Worm (Caenorhabditis elegans): ENCODE data around the gene frh-1.

Gene frh-1

DNA sequence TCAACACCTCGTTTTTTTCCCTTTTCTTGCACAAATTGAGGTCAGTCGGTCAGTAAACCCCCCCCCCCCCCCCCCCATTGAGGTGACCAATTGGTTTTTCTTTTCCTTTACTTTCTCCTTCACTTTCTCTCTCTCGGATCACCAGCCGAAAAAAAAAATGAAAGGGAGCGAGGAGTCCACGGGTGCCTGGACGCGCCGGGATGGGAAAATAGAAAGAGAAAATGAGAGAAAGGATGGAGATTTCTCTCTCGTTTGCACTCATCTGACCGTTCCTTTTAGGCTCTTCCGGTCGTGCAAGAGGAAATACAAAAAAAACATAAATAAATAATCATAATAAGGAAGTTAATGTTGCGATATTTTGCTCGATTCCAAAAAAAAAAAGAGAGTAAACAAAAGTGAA is 18.1 kb upstream of the frh-1 start (continued):
- TF ChIP-seq Y48G9A.11 (GFP tag; IDR thresholded peaks at IDR 0.05): no peak
- no peak for TF ChIP-seq ceh-62 (tag; optimal IDR thresholded peaks at IDR 0.05)
- TF ChIP-seq ZK546.5 (tag; optimal IDR thresholded peaks at IDR 0.05): no peak
- TF ChIP-seq snpc-1.2 (GFP tag; IDR thresholded peaks at IDR 0.05): no peak

DNA sequence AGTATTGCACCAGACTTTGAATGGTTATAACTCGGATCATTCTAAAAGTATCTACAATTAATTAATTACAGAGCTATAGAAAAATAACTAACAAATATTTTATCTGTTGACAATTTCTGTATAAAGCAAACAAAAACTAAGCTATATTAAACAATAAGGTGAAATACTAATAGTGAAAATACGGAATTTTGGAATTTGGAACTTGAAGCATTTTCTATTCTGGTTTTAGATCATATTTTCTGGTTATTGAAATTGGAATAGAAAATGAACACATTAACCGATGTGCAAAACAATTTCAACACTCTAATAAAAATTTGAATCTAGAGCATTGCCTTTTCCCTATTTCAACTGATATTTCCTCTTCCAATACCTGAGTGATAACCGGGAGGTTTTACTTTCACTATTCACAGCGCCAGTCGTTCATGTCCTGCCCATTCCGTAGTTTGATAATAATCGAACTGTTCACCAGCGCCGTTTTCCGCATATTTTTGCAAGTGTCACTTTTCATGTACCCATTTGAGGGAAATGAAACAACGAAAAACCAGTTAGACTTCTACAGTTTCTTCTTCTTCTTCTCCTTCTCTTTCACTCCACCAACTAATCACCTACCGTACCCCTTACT is 17.2 kb upstream of the frh-1 start:
- TF ChIP-seq aha-1 (tag) (peak; percentile 97), hlh-11 (tag; optimal IDR thresholded peaks at IDR 0.05) (peak; percentile 25), mdl-1 (tag; optimal IDR thresholded peaks at IDR 0.05) (no peak), ztf-7 (tag; optimal IDR thresholded peaks at IDR 0.05) (no peak), egl-43 (GFP tag; IDR thresholded peaks at IDR 0.05) (no peak), pqm-1 (tag; optimal IDR thresholded peaks at IDR 0.05) (peak; percentile 30), lir-3 (tag; optimal IDR thresholded peaks at IDR 0.05) (no peak), unc-130 (GFP tag; optimal IDR thresholded peaks at IDR 0.05) (no peak), nhr-28 (tag; optimal IDR thresholded peaks at IDR 0.05) (peak; percentile 67), vab-7 (GFP tag; IDR thresholded peaks at IDR 0.05) (no peak), snpc-1.2 (GFP tag; IDR thresholded peaks at IDR 0.05) (no peak), daf-16 (GFP tag; optimal IDR thresholded peaks at IDR 0.05) (no peak), daf-16 (tag; optimal IDR thresholded peaks at IDR 0.05) (peak; percentile 29), tag-97 (GFP tag; IDR thresholded peaks at IDR 0.05) (no peak), rbr-2 (tag; optimal IDR thresholded peaks at IDR 0.05) (no peak), madf-5 (GFP tag; IDR thresholded peaks at IDR 0.05) (no peak), aly-2 (tag; optimal IDR thresholded peaks at IDR 0.05) (no peak), skn-1 (tag; optimal IDR thresholded peaks at IDR 0.05) (no peak), Y75B8A.6 (GFP tag; IDR thresholded peaks at IDR 0.05) (no peak), ceh-28 (tag; optimal IDR thresholded peaks at IDR 0.05) (no peak), arid-1 (GFP tag; conservative IDR thresholded peaks at IDR 0.05) (no peak)

DNA sequence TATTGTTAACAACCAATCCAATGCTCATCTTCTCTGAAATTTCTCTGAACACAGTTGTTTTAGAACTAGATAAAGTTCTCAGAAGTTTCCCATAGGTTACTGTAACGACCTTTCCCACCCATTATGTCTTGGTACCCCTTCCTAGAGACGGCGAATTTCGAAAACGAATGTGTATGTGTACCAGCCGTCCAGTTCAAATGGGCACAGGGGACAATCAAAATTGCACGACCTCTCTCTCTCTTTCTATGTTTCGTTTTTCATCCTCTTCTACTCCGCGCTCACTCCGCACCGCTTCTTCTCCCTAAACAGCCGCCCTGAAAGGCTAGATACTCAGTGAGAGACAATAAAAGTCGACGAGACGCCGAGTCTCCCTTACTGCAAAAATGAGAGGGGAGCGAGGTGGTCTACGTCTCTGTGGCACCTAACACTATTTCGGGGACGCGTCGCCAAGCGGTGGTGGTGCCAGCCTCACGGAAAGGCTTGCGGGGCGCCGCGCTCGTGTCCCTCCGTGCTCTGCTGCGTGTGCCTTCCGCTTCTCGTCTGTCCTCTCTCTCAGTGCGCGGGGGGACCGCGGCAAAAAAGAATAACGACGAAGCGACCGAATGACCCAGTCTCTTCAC is 15.7 kb upstream of the frh-1 start:
- TF ChIP-seq hmg-1.1 (GFP tag; IDR thresholded peaks at IDR 0.05) (peak; percentile 83), pha-4 (GFP tag; IDR thresholded peaks at IDR 0.05) (peak; percentile 61), pha-4 (tag; optimal IDR thresholded peaks at IDR 0.05) (no peak), lin-1 (GFP tag; IDR thresholded peaks at IDR 0.05) (peak; percentile 68; the same call in 1 of the 2 replicates), ceh-32 (tag; optimal IDR thresholded peaks at IDR 0.05; ENCODE audit: poor library complexity) (peak; percentile 27), nhr-102 (tag; optimal IDR thresholded peaks at IDR 0.05) (peak; percentile 43), ZK337.2 (GFP tag; IDR thresholded peaks at IDR 0.05) (no peak), ceh-82 (tag; optimal IDR thresholded peaks at IDR 0.05) (no peak), mxl-3 (GFP tag; optimal IDR thresholded peaks at IDR 0.05) (peak; percentile 47), jun-1 (tag; optimal IDR thresholded peaks at IDR 0.05) (peak; percentile 4), ztf-7 (tag; optimal IDR thresholded peaks at IDR 0.05) (no peak), spr-1 (tag; optimal IDR thresholded peaks at IDR 0.05) (peak; percentile 58), mes-2 (tag; optimal IDR thresholded peaks at IDR 0.05; ENCODE audit: poor library complexity, severe bottlenecking) (no peak), dve-1 (tag; optimal IDR thresholded peaks at IDR 0.05; ENCODE audit: insufficient read depth) (peak; percentile 56), nhr-48 (tag; optimal IDR thresholded peaks at IDR 0.05) (peak; percentile 71), F10B5.3 (tag; optimal IDR thresholded peaks at IDR 0.05) (peak; percentile 55), mdl-1 (tag; optimal IDR thresholded peaks at IDR 0.05) (peak; percentile 60 to 61), T26A8.4 (GFP tag; IDR thresholded peaks at IDR 0.05) (peak; percentile 56; the same call in 1 of the 2 replicates), nhr-28 (tag; optimal IDR thresholded peaks at IDR 0.05) (peak; percentile 36), mep-1 (tag; optimal IDR thresholded peaks at IDR 0.05) (peak; percentile 65), set-16 (GFP tag; IDR thresholded peaks at IDR 0.05) (peak; percentile 99), unc-62 (GFP tag; optimal IDR thresholded peaks at IDR 0.05 in 1 of 2) (peak in 1 of 2 experiments; percentile 93), unc-62 (tag; optimal IDR thresholded peaks at IDR 0.05) (no peak), daf-16 (GFP tag; optimal IDR thresholded peaks at IDR 0.05) (no peak), daf-16 (tag; optimal IDR thresholded peaks at IDR 0.05) (peak; percentile 36), rbr-2 (tag; optimal IDR thresholded peaks at IDR 0.05) (peak; percentile 74), hlh-11 (tag; optimal IDR thresholded peaks at IDR 0.05) (peak; percentile 90), madf-9 (GFP tag; conservative IDR thresholded peaks at IDR 0.05) (peak; percentile 98), lin-29 (GFP tag; IDR thresholded peaks at IDR 0.05) (0 out of 2 replicates have a peak, but pooled peaks have one; percentile 43), lin-38 (GFP tag; IDR thresholded peaks at IDR 0.05) (peak; percentile 32)
